Fruit fly (Drosophila melanogaster) whole organism, pupa: ENCODE results near the gene CG32713.

Source experiments
- CG32121 ChIP-seq: fragments of 200-800 bp; sonication (Bioruptor generic); IDR thresholded peaks from 2 replicates; pipeline ENCODE4 v1.3.6; 2022; ENCODE audit warnings: missing biosample characterization, missing genetic modification characterization
- CG34367 ChIP-seq: fragments of 200-800 bp; sonication (Bioruptor generic); optimal IDR thresholded peaks from 2 replicates; lab custom pipeline; 2018; ENCODE audit warnings: missing biosample characterization, mild to moderate bottlenecking, missing genetic modification characterization
- Snoo ChIP-seq: fragments of 200-800 bp; sonication (Bioruptor generic); optimal IDR thresholded peaks from 3 replicates; lab custom pipeline; 2017; ENCODE audit warnings: missing biosample characterization, mild to moderate bottlenecking, missing genetic modification characterization, inconsistent platforms
- gl ChIP-seq: fragments of 200-800 bp; sonication (Bioruptor generic); optimal IDR thresholded peaks from 2 replicates; lab custom pipeline; 2018; ENCODE audit warnings: missing biosample characterization, mild to moderate bottlenecking, missing genetic modification characterization
- rn ChIP-seq: fragments of 200-800 bp; sonication (Bioruptor generic); IDR thresholded peaks from 2 replicates; pipeline ENCODE4 v1.3.6; 2022; ENCODE audit warnings: missing biosample characterization, missing genetic modification characterization

DNA sequence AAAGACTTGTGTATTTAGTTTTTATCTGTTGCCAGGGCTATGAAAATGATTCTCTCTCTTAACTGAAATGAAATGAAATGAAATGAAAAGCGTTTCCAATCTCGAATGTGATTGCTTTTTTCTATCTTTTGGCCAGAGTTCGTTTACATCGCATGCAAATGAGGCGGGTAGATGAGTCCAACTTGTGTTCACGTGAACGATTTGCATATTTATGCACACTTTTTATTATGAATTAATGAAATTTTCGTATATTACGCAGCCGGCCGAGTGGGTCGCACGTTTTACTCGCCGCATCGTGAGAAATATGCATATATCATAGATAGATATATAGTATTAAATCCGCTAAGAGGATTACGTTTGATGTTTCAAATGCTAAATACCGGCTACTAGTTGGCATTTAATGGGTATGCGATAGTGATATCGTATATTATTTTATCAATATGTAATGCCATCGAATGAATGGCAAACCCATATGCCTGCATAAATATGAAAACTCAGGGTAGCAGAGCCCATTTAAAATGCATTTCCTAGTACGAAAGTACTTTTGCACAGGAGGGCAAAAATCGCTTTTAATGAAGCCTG is 47.7 kb upstream of the CG32713 start:
- no peak for TF ChIP-seq gl
- no peak for TF ChIP-seq CG34367 (tag; lab: Kevin White, UChicago)
- TF ChIP-seq rn (GFP tag; lab: Robert Waterston, UW), result no peak
- no peak for TF ChIP-seq CG32121
- no peak for TF ChIP-seq Snoo (tag; lab: Kevin White, UChicago)
